Fruit fly (Drosophila melanogaster) whole organism, prepupa: ENCODE measurements around the gene CG13248.

ENCODE experiments used
- CG10669 ChIP-seq: fragments of 200-800 bp; sonication (Bioruptor generic); optimal IDR thresholded peaks from 3 replicates; lab custom pipeline; 2018; ENCODE audit warnings: missing biosample characterization, mild to moderate bottlenecking, missing genetic modification characterization, moderate library complexity
- CG11762 ChIP-seq: fragments of 200-800 bp; sonication (Bioruptor generic); optimal IDR thresholded peaks from 3 replicates; lab custom pipeline; 2016; ENCODE audit warnings: missing biosample characterization, missing genetic modification characterization; ENCODE audit not compliant: insufficient read depth
- CG15336 ChIP-seq: fragments of 200-800 bp; sonication (Bioruptor generic); IDR thresholded peaks from 2 replicates; pipeline ENCODE4 v1.3.6; 2022; ENCODE audit warnings: missing biosample characterization, missing genetic modification characterization
- CG1621 ChIP-seq: fragments of 200-800 bp; sonication (Bioruptor generic); optimal IDR thresholded peaks from 3 replicates; lab custom pipeline; 2018; ENCODE audit warnings: missing biosample characterization, mild to moderate bottlenecking, missing genetic modification characterization
- CG31627 ChIP-seq: fragments of 200-800 bp; sonication (Bioruptor generic); optimal IDR thresholded peaks from 3 replicates; lab custom pipeline; 2016; ENCODE audit warnings: missing biosample characterization, missing genetic modification characterization
- CG32006 ChIP-seq: fragments of 200-800 bp; sonication (Bioruptor generic); optimal IDR thresholded peaks from 3 replicates; lab custom pipeline; 2017; ENCODE audit warnings: missing biosample characterization, mild to moderate bottlenecking, missing genetic modification characterization
- CG34406 ChIP-seq: fragments of 200-800 bp; sonication (Bioruptor generic); optimal IDR thresholded peaks from 3 replicates; lab custom pipeline; 2016; ENCODE audit warnings: missing biosample characterization, missing genetic modification characterization
- CG3919 ChIP-seq: fragments of 200-800 bp; sonication (Bioruptor generic); optimal IDR thresholded peaks from 3 replicates; lab custom pipeline; 2016; ENCODE audit warnings: missing biosample characterization, missing genetic modification characterization
- CG6163 ChIP-seq: fragments of 200-800 bp; sonication (Bioruptor generic); IDR thresholded peaks from 3 replicates; pipeline ENCODE4 v1.3.6; 2022; ENCODE audit warnings: missing biosample characterization, missing genetic modification characterization
- CG6276 ChIP-seq: fragments of 200-800 bp; sonication (Bioruptor generic); optimal IDR thresholded peaks from 2 replicates; lab custom pipeline; 2017; ENCODE audit warnings: missing biosample characterization, mild to moderate bottlenecking, missing genetic modification characterization
- CG6808 ChIP-seq: fragments of 200-800 bp; sonication (Bioruptor generic); optimal IDR thresholded peaks from 3 replicates; lab custom pipeline; 2017; ENCODE audit warnings: missing biosample characterization, missing genetic modification characterization, mild to moderate bottlenecking, moderate library complexity, missing genetic modification reagents
- CG6854 ChIP-seq: fragments of 200-800 bp; sonication (Bioruptor generic); optimal IDR thresholded peaks from 2 replicates; lab custom pipeline; 2017; ENCODE audit warnings: missing biosample characterization, mild to moderate bottlenecking, missing genetic modification characterization
- CG7368 ChIP-seq: fragments of 200-800 bp; sonication (Bioruptor generic); optimal IDR thresholded peaks from 3 replicates; lab custom pipeline; 2016; ENCODE audit warnings: missing biosample characterization, missing genetic modification characterization
- CG8119 ChIP-seq: fragments of 200-800 bp; sonication (Bioruptor generic); IDR thresholded peaks from 3 replicates; pipeline ENCODE4 v1.3.6; 2022; ENCODE audit warnings: missing biosample characterization, missing genetic modification characterization
- CG8319 ChIP-seq: fragments of 200-800 bp; sonication (Bioruptor generic); optimal IDR thresholded peaks from 3 replicates; lab custom pipeline; 2016; ENCODE audit warnings: missing biosample characterization, missing genetic modification characterization
- CG8632 ChIP-seq: fragments of 200-800 bp; sonication (Bioruptor generic); optimal IDR thresholded peaks from 3 replicates; lab custom pipeline; 2016; ENCODE audit warnings: missing biosample characterization, missing genetic modification characterization
- CG9139 ChIP-seq: fragments of 200-800 bp; sonication (Bioruptor generic); optimal IDR thresholded peaks from 3 replicates; lab custom pipeline; 2017; ENCODE audit warnings: missing biosample characterization, mild to moderate bottlenecking, missing genetic modification characterization
- Eip78C ChIP-seq: fragments of 200-800 bp; sonication (Bioruptor generic); peaks from one replicate; lab custom pipeline; 2016; ENCODE audit warnings: missing biosample characterization, missing genetic modification characterization
- Ets21C ChIP-seq: fragments of 200-800 bp; sonication (Bioruptor generic); optimal IDR thresholded peaks from 3 replicates; lab custom pipeline; 2016; ENCODE audit warnings: missing biosample characterization, missing genetic modification characterization
- Ets96B ChIP-seq: fragments of 200-800 bp; optimal IDR thresholded peaks from 2 replicates; lab custom pipeline; 2019; ENCODE audit warnings: missing biosample characterization, mild to moderate bottlenecking, missing genetic modification characterization, moderate library complexity
- Hr38 ChIP-seq: sonication (Bioruptor generic); optimal IDR thresholded peaks from 2 replicates; lab custom pipeline; 2016; ENCODE audit warnings: missing biosample characterization, missing genetic modification characterization
- Hr39 ChIP-seq: fragments of 200-800 bp; sonication (Bioruptor generic); optimal IDR thresholded peaks from 2 replicates; lab custom pipeline; 2016; ENCODE audit warnings: missing biosample characterization, missing genetic modification characterization
- Hr4 ChIP-seq: fragments of 200-800 bp; sonication (Bioruptor generic); optimal IDR thresholded peaks from 3 replicates; lab custom pipeline; 2016; ENCODE audit warnings: missing biosample characterization, missing genetic modification characterization
- Lpt ChIP-seq: fragments of 200-800 bp; sonication (Bioruptor generic); optimal IDR thresholded peaks from 3 replicates; lab custom pipeline; 2016; ENCODE audit warnings: missing biosample characterization, missing genetic modification characterization
- Met ChIP-seq: fragments of 200-800 bp; sonication (Bioruptor generic); optimal IDR thresholded peaks from 3 replicates; lab custom pipeline; 2016; ENCODE audit warnings: missing biosample characterization, missing genetic modification characterization
- Sox102F ChIP-seq: fragments of 200-800 bp; sonication (Bioruptor generic); optimal IDR thresholded peaks from 2 replicates; lab custom pipeline; 2016; ENCODE audit warnings: missing biosample characterization, mild to moderate bottlenecking, missing genetic modification characterization
- Sox14 ChIP-seq: fragments of 200-800 bp; sonication (Bioruptor generic); optimal IDR thresholded peaks from 3 replicates; lab custom pipeline; 2016; ENCODE audit warnings: missing biosample characterization, missing genetic modification characterization
- Sox15 ChIP-seq: fragments of 200-800 bp; sonication (Bioruptor generic); optimal IDR thresholded peaks from 3 replicates; lab custom pipeline; 2016; ENCODE audit warnings: missing biosample characterization, missing genetic modification characterization
- achi ChIP-seq: fragments of 200-800 bp; sonication (Bioruptor generic); optimal IDR thresholded peaks from 3 replicates; lab custom pipeline; 2016; ENCODE audit warnings: missing biosample characterization, missing genetic modification characterization
- acj6 ChIP-seq: fragments of 200-800 bp; sonication (Bioruptor generic); optimal IDR thresholded peaks from 3 replicates; lab custom pipeline; 2016; ENCODE audit warnings: missing biosample characterization, missing genetic modification characterization
- cyc ChIP-seq: fragments of 200-800 bp; sonication (Bioruptor generic); optimal IDR thresholded peaks from 3 replicates; lab custom pipeline; 2016; ENCODE audit warnings: missing biosample characterization, missing genetic modification characterization
- dac ChIP-seq: fragments of 200-800 bp; sonication (Bioruptor generic); optimal IDR thresholded peaks from 2 replicates; lab custom pipeline; 2017; ENCODE audit warnings: missing biosample characterization, mild to moderate bottlenecking, missing genetic modification characterization
- eg ChIP-seq: fragments of 200-800 bp; sonication (Bioruptor generic); IDR thresholded peaks from 3 replicates; pipeline ENCODE4 v1.3.6; 2022; ENCODE audit warnings: missing biosample characterization, missing genetic modification characterization
- esn ChIP-seq: fragments of 200-800 bp; sonication (Bioruptor generic); optimal IDR thresholded peaks from 2 replicates; lab custom pipeline; 2016; ENCODE audit warnings: missing biosample characterization, mild to moderate bottlenecking, missing genetic modification characterization, moderate library complexity
- fd59A ChIP-seq: fragments of 200-800 bp; sonication (Bioruptor generic); optimal IDR thresholded peaks from 2 replicates; lab custom pipeline; 2017; ENCODE audit warnings: missing biosample characterization, mild to moderate bottlenecking, missing genetic modification characterization, missing genetic modification reagents
- fd85E ChIP-seq: fragments of 200-800 bp; sonication (Bioruptor generic); optimal IDR thresholded peaks from 3 replicates; lab custom pipeline; 2016; ENCODE audit warnings: missing biosample characterization, missing genetic modification characterization
- fkh ChIP-seq: fragments of 200-800 bp; sonication (Bioruptor generic); optimal IDR thresholded peaks from 3 replicates; lab custom pipeline; 2017; ENCODE audit warnings: missing biosample characterization, mild to moderate bottlenecking, missing genetic modification characterization, moderate library complexity
- lz ChIP-seq: fragments of 200-800 bp; sonication (Bioruptor generic); optimal IDR thresholded peaks from 3 replicates; lab custom pipeline; 2016; ENCODE audit warnings: missing biosample characterization, missing genetic modification characterization
- net ChIP-seq: fragments of 200-800 bp; sonication (Bioruptor generic); optimal IDR thresholded peaks from 3 replicates; lab custom pipeline; 2016; ENCODE audit warnings: missing biosample characterization, missing genetic modification characterization
- pdm3 ChIP-seq: fragments of 200-800 bp; sonication (Bioruptor generic); optimal IDR thresholded peaks from 3 replicates; lab custom pipeline; 2016; ENCODE audit warnings: missing biosample characterization, missing genetic modification characterization
- salr ChIP-seq, 2 experiments: fragments of 200-800 bp; sonication (Bioruptor generic); optimal IDR thresholded peaks; 3 replicates each; lab custom pipeline; 2016 to 2018; ENCODE audit warnings: missing biosample characterization in 2 of 2, missing genetic modification characterization in 2 of 2, mild to moderate bottlenecking in 1 of 2
- spab ChIP-seq: fragments of 200-800 bp; sonication (Bioruptor generic); optimal IDR thresholded peaks from 2 replicates; lab custom pipeline; 2017; ENCODE audit warnings: missing biosample characterization, mild to moderate bottlenecking, missing genetic modification characterization, missing genetic modification reagents
- ss ChIP-seq, 2 experiments: fragments of 200-800 bp; sonication (Bioruptor generic); optimal IDR thresholded peaks; 2 replicates in 1 of 2; 3 replicates in 1 of 2; lab custom pipeline; 2017 to 2018; ENCODE audit warnings: mild to moderate bottlenecking in 2 of 2, missing biosample characterization in 2 of 2, missing genetic modification characterization in 2 of 2, moderate library complexity in 1 of 2
- svp ChIP-seq: fragments of 200-800 bp; sonication (Bioruptor generic); peaks from one replicate; lab custom pipeline; 2016; ENCODE audit warnings: missing biosample characterization, missing genetic modification characterization
- topi ChIP-seq: fragments of 200-800 bp; sonication (Bioruptor generic); optimal IDR thresholded peaks from 3 replicates; lab custom pipeline; 2016; ENCODE audit warnings: missing biosample characterization, missing genetic modification characterization
- vri ChIP-seq: fragments of 200-800 bp; sonication (Bioruptor generic); optimal IDR thresholded peaks from 3 replicates; lab custom pipeline; 2016; ENCODE audit warnings: missing biosample characterization, mild to moderate bottlenecking, missing genetic modification characterization

The CG13248 gene

DNA sequence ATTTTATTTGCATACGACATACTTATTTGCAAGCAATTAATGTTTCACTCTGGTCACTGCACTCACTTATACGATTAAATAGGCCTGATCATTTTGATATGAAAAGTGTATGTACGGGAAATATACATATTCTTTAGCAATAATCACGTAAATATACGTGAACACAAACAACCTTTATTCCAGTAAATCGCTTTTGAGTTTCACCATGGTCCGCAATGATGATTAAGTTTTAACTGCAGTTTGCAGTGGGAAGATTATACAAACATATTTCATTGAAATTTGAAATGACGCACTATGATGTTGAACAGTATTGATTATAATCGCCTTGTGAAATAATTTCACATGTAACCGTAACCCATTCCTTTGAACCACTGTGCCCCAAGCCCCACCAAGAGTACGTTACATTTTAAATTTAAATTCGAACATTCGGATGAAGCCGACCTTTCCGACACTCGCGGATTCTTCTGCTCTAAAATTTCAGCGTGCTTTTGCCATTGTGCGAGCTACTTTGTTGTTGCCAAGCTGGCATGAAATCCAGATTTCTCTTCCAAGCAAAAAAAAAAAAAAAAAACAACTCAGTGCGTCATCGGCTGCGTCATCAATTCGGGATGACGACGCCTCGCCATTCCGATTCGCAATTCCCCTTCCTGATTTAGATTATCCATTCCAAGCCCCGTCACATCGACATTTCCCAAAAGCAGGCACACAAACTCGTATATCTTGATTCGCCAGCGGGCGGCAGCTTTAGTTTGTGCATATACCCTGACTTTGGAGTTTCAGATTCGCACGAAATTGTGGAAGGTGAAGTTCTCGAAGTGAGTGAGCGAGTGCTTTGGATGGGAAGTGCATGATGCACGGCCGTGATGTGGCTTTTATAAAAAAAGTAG lies 6.6 kb downstream of the CG13248 start (continued):
- peak; percentile 85 for TF ChIP-seq esn (GFP tag; lab: Kevin White, UChicago)
- no peak for TF ChIP-seq fd85E (GFP tag; lab: Kevin White, UChicago)
- peak; percentile 93 for TF ChIP-seq Eip78C (GFP tag; lab: Kevin White, UChicago)
- TF ChIP-seq cyc, result peak; percentile 52
- TF ChIP-seq CG6808 (GFP tag; lab: Kevin White, UChicago), result peak; percentile 80
- TF ChIP-seq Ets96B (tag; lab: Kevin White, UChicago), result peak; percentile 47
- peak; percentile 83 for TF ChIP-seq CG31627 (GFP tag; lab: Kevin White, UChicago)
- TF ChIP-seq CG11762 (GFP tag; lab: Kevin White, UChicago), result no peak
- TF ChIP-seq topi (GFP tag; lab: Kevin White, UChicago), result peak; percentile 88
- peak; percentile 41; the same call in 1 of the 3 replicates for TF ChIP-seq CG8119
- TF ChIP-seq ss (GFP tag; optimal IDR thresholded peaks at IDR 0.05; lab: Kevin White, UChicago), result peak; percentile 56 to 79
- peak; percentile 49 for TF ChIP-seq pdm3
- TF ChIP-seq dac, result no peak
- peak; percentile 41 for TF ChIP-seq net
- no peak; the same call in 1 of the 2 replicates for TF ChIP-seq CG15336 (GFP tag; lab: Robert Waterston, UW)
- no peak for TF ChIP-seq CG1621
- peak; percentile 81 for TF ChIP-seq Hr39 (GFP tag; lab: Kevin White, UChicago)
- TF ChIP-seq CG34406 (GFP tag; lab: Kevin White, UChicago), result peak; percentile 63
- peak; percentile 42; the same call in 2 of the 3 replicates for TF ChIP-seq CG6163 (GFP tag; lab: Robert Waterston, UW)
- TF ChIP-seq Hr4 (GFP tag; lab: Kevin White, UChicago), result peak; percentile 40
- TF ChIP-seq CG6854 (GFP tag; lab: Kevin White, UChicago), result peak; percentile 36
- TF ChIP-seq Met, result peak; percentile 82
- peak; percentile 62 for TF ChIP-seq spab (GFP tag; lab: Kevin White, UChicago)
- no peak for TF ChIP-seq Hr38 (GFP tag; lab: Kevin White, UChicago)
- peak; percentile 39 for TF ChIP-seq achi (GFP tag; lab: Kevin White, UChicago)
- TF ChIP-seq acj6 (GFP tag; lab: Kevin White, UChicago), result peak; percentile 57
- peak; percentile 63 for TF ChIP-seq CG10669 (GFP tag; lab: Kevin White, UChicago)
- TF ChIP-seq fd59A (GFP tag; lab: Kevin White, UChicago), result peak; percentile 74
- peak; percentile 75 for TF ChIP-seq lz
- TF ChIP-seq Sox14 (GFP tag; lab: Kevin White, UChicago), result peak; percentile 61
- peak; percentile 93 for TF ChIP-seq svp (GFP tag; lab: Kevin White, UChicago)
- TF ChIP-seq CG9139, result peak; percentile 0
- TF ChIP-seq CG3919 (GFP tag; lab: Kevin White, UChicago), result peak; percentile 35
- TF ChIP-seq, all 60 proteins: peak for 48

dm6 chr3L:20402665-20403492 lies 7.5 kb downstream of the CG13248 start:
- peak; percentile 34 for TF ChIP-seq CG8319
- TF ChIP-seq CG8632, result peak; percentile 49
- peak; percentile 51 for TF ChIP-seq Sox102F (GFP tag; lab: Kevin White, UChicago)
- peak; percentile 49 for TF ChIP-seq vri (GFP tag; lab: Kevin White, UChicago)
- peak; percentile 64 for TF ChIP-seq CG31627 (GFP tag; lab: Kevin White, UChicago)
- TF ChIP-seq Hr39 (GFP tag; lab: Kevin White, UChicago), result peak; percentile 70
- TF ChIP-seq Eip78C (GFP tag; lab: Kevin White, UChicago), result peak; percentile 91
- TF ChIP-seq salr (GFP tag; optimal IDR thresholded peaks at IDR 0.05; lab: Kevin White, UChicago), result peak in 1 of 2 experiments; percentile 57
- no peak for TF ChIP-seq CG6854 (GFP tag; lab: Kevin White, UChicago)
- TF ChIP-seq Sox15, result peak; percentile 24
- peak; percentile 46 for TF ChIP-seq Ets21C (GFP tag; lab: Kevin White, UChicago)
- peak; percentile 55 to 86 for TF ChIP-seq ss (GFP tag; optimal IDR thresholded peaks at IDR 0.05; lab: Kevin White, UChicago)
- peak; percentile 60 for TF ChIP-seq topi (GFP tag; lab: Kevin White, UChicago)
- TF ChIP-seq CG32006 (GFP tag; lab: Kevin White, UChicago), result no peak
- TF ChIP-seq CG7368, result peak; percentile 55
- TF ChIP-seq fd85E (GFP tag; lab: Kevin White, UChicago), result no peak
- TF ChIP-seq Lpt (GFP tag; lab: Kevin White, UChicago), result no peak
- TF ChIP-seq esn (GFP tag; lab: Kevin White, UChicago), result peak; percentile 54
- no peak for TF ChIP-seq CG6276 (GFP tag; lab: Kevin White, UChicago)
- no peak for TF ChIP-seq fkh (GFP tag; lab: Kevin White, UChicago)
- peak; percentile 46 for TF ChIP-seq CG11762 (GFP tag; lab: Kevin White, UChicago)
- no peak for TF ChIP-seq eg (GFP tag; lab: Robert Waterston, UW)
- peak; percentile 65 for TF ChIP-seq pdm3
- TF ChIP-seq dac, result no peak
